In genomic region chr3L:3142516-3143382, dm6 we compare ENCODE assay signal across 1 fruit fly cellular context.
TF ChIP-seq lines count a peak whose summit lies in the region.

No protein-coding gene starts in this region.

TF ChIP-seq in whole organism, embryonic, 481 proteins besides CTCF, POLR2A, EP300 and RAD21 (continued from another document):
- TF ChIP-seq HLH4C (GFP tag; IDR thresholded peaks at IDR 0.05; lab: Robert Waterston, UW; ENCODE audit: partially characterized antibody) (0 out of 3 replicates have a peak, but pooled peaks have one; percentile 16), ftz-f1 (GFP tag; optimal IDR thresholded peaks at IDR 0.05; lab: Kevin White, UChicago) (peak; percentile 3), ttk (GFP tag; IDR thresholded peaks at IDR 0.05; lab: Robert Waterston, UW) (no peak), Nf-YB (GFP tag; optimal IDR thresholded peaks at IDR 0.05; lab: Kevin White, UChicago) (no peak), CG2678 (tag; optimal IDR thresholded peaks at IDR 0.05; lab: Kevin White, UChicago) (no peak), CG6175 (GFP tag; IDR thresholded peaks at IDR 0.05; lab: Robert Waterston, UW) (no peak), CG8290 (GFP tag; optimal IDR thresholded peaks at IDR 0.05; lab: Kevin White, UChicago) (no peak), CG8290 (tag; optimal IDR thresholded peaks at IDR 0.05; lab: Kevin White, UChicago) (peak in 1 of 2 experiments; percentile 17), hbn (GFP tag; IDR thresholded peaks at IDR 0.05; lab: Robert Waterston, UW; ENCODE audit: partially characterized antibody) (0 out of 2 replicates have a peak, but pooled peaks have one; percentile 13), lab (GFP tag; optimal IDR thresholded peaks at IDR 0.05; lab: Kevin White, UChicago) (peak; percentile 8), CG4360 (GFP tag; IDR thresholded peaks at IDR 0.05; lab: Robert Waterston, UW) (peak; percentile 72), Pdp1 (GFP tag; optimal IDR thresholded peaks at IDR 0.05; lab: Kevin White, UChicago) (peak in 1 of 2 experiments; percentile 26), BtbVII (GFP tag; optimal IDR thresholded peaks at IDR 0.05; lab: Kevin White, UChicago) (peak; percentile 11), CG3281 (GFP tag; optimal IDR thresholded peaks at IDR 0.05; lab: Kevin White, UChicago) (no peak), CG14860 (GFP tag; IDR thresholded peaks at IDR 0.05; lab: Robert Waterston, UW; ENCODE audit: partially characterized antibody) (no peak), slbo (GFP tag; IDR thresholded peaks at IDR 0.05; lab: Robert Waterston, UW) (no peak), CG17568 (GFP tag; optimal IDR thresholded peaks at IDR 0.05; lab: Kevin White, UChicago) (peak; percentile 1), CG12219 (GFP tag; optimal IDR thresholded peaks at IDR 0.05; lab: Kevin White, UChicago) (no peak), chinmo (GFP tag; IDR thresholded peaks at IDR 0.05; lab: Robert Waterston, UW; ENCODE audit: partially characterized antibody) (0 out of 4 replicates have a peak, but pooled peaks have one; percentile 58), Hmr (GFP tag; optimal IDR thresholded peaks at IDR 0.05; lab: Kevin White, UChicago) (peak; percentile 16), H15 (GFP tag; IDR thresholded peaks at IDR 0.05; lab: Robert Waterston, UW) (no peak), CG7786 (GFP tag; optimal IDR thresholded peaks at IDR 0.05; lab: Kevin White, UChicago) (no peak), Six4 (GFP tag; optimal IDR thresholded peaks at IDR 0.05; lab: Kevin White, UChicago) (no peak), CG4617 (GFP tag; optimal IDR thresholded peaks at IDR 0.05; lab: Kevin White, UChicago; ENCODE audit: borderline replicate concordance) (peak; percentile 46), sug (tag; optimal IDR thresholded peaks at IDR 0.05; lab: Kevin White, UChicago) (peak; percentile 57), crol (GFP tag; IDR thresholded peaks at IDR 0.05; lab: Robert Waterston, UW) (peak; percentile 47; the same call in 1 of the 2 replicates), pum (GFP tag; optimal IDR thresholded peaks at IDR 0.05; lab: Kevin White, UChicago) (no peak), Dad (GFP tag; optimal IDR thresholded peaks at IDR 0.05; lab: Kevin White, UChicago) (no peak), CG34224 (GFP tag; IDR thresholded peaks at IDR 0.05; lab: Robert Waterston, UW; ENCODE audit: partially characterized antibody) (peak; percentile 38; the same call in 1 of the 3 replicates), zf30C (GFP tag; optimal IDR thresholded peaks at IDR 0.05; lab: Kevin White, UChicago) (peak; percentile 62), CG10543 (GFP tag; optimal IDR thresholded peaks at IDR 0.05; lab: Kevin White, UChicago) (peak; percentile 55), bcd (GFP tag; optimal IDR thresholded peaks at IDR 0.05; lab: Kevin White, UChicago) (no peak), CG3995 (GFP tag; optimal IDR thresholded peaks at IDR 0.05; lab: Kevin White, UChicago) (peak; percentile 79), CG1529 (GFP tag; optimal IDR thresholded peaks at IDR 0.05; lab: Kevin White, UChicago) (no peak), NC2α (GFP tag; optimal IDR thresholded peaks at IDR 0.05; lab: Kevin White, UChicago) (no peak), Xbp1 (GFP tag; optimal IDR thresholded peaks at IDR 0.05; lab: Kevin White, UChicago) (peak; percentile 57), chm (GFP tag; IDR thresholded peaks at IDR 0.05; lab: Robert Waterston, UW) (0 out of 2 replicates have a peak, but pooled peaks have one; percentile 14), da (GFP tag; optimal IDR thresholded peaks at IDR 0.05; lab: Kevin White, UChicago) (no peak), CG16813 (GFP tag; IDR thresholded peaks at IDR 0.05; lab: Robert Waterston, UW; ENCODE audit: partially characterized antibody) (no peak), fru (optimal IDR thresholded peaks at IDR 0.05; lab: Kevin White, UChicago) (no peak), CG34376 (GFP tag; optimal IDR thresholded peaks at IDR 0.05; lab: Kevin White, UChicago) (peak; percentile 78), CG14441 (GFP tag; IDR thresholded peaks at IDR 0.05; lab: Robert Waterston, UW) (0 out of 2 replicates have a peak, but pooled peaks have one; percentile 12)
TF ChIP-seq in whole organism, embryonic: peak in this region for 33.
